Fruit fly (Drosophila melanogaster) whole organism, prepupa: ENCODE results near the gene CG32727.

Experiments used
- CG10631 ChIP-seq: fragments of 200-800 bp; sonication (Bioruptor generic); optimal IDR thresholded peaks from 2 replicates; lab custom pipeline; 2016; ENCODE audit warnings: missing biosample characterization, missing genetic modification characterization
- CG10669 ChIP-seq: fragments of 200-800 bp; sonication (Bioruptor generic); optimal IDR thresholded peaks from 3 replicates; lab custom pipeline; 2018; ENCODE audit warnings: missing biosample characterization, mild to moderate bottlenecking, missing genetic modification characterization, moderate library complexity
- CG16779 ChIP-seq: fragments of 200-800 bp; sonication (Bioruptor generic); optimal IDR thresholded peaks from 3 replicates; lab custom pipeline; 2017; ENCODE audit warnings: missing biosample characterization, mild to moderate bottlenecking, missing genetic modification characterization
- CG3919 ChIP-seq: fragments of 200-800 bp; sonication (Bioruptor generic); optimal IDR thresholded peaks from 3 replicates; lab custom pipeline; 2016; ENCODE audit warnings: missing biosample characterization, missing genetic modification characterization
- CG6163 ChIP-seq: fragments of 200-800 bp; sonication (Bioruptor generic); IDR thresholded peaks from 3 replicates; pipeline ENCODE4 v1.3.6; 2022; ENCODE audit warnings: missing biosample characterization, missing genetic modification characterization
- CG6792 ChIP-seq: fragments of 200-800 bp; sonication (Bioruptor generic); optimal IDR thresholded peaks from 3 replicates; lab custom pipeline; 2016; ENCODE audit warnings: missing biosample characterization, missing genetic modification characterization
- CG7368 ChIP-seq: fragments of 200-800 bp; sonication (Bioruptor generic); optimal IDR thresholded peaks from 3 replicates; lab custom pipeline; 2016; ENCODE audit warnings: missing biosample characterization, missing genetic modification characterization
- Ets96B ChIP-seq: fragments of 200-800 bp; optimal IDR thresholded peaks from 2 replicates; lab custom pipeline; 2019; ENCODE audit warnings: missing biosample characterization, mild to moderate bottlenecking, missing genetic modification characterization, moderate library complexity
- Hr39 ChIP-seq: fragments of 200-800 bp; sonication (Bioruptor generic); optimal IDR thresholded peaks from 2 replicates; lab custom pipeline; 2016; ENCODE audit warnings: missing biosample characterization, missing genetic modification characterization
- Hr4 ChIP-seq: fragments of 200-800 bp; sonication (Bioruptor generic); optimal IDR thresholded peaks from 3 replicates; lab custom pipeline; 2016; ENCODE audit warnings: missing biosample characterization, missing genetic modification characterization
- OdsH ChIP-seq: fragments of 200-800 bp; sonication (Bioruptor generic); optimal IDR thresholded peaks from 3 replicates; lab custom pipeline; 2016; ENCODE audit warnings: missing biosample characterization, missing genetic modification characterization
- Sox102F ChIP-seq: fragments of 200-800 bp; sonication (Bioruptor generic); optimal IDR thresholded peaks from 2 replicates; lab custom pipeline; 2016; ENCODE audit warnings: missing biosample characterization, mild to moderate bottlenecking, missing genetic modification characterization
- Sox14 ChIP-seq: fragments of 200-800 bp; sonication (Bioruptor generic); optimal IDR thresholded peaks from 3 replicates; lab custom pipeline; 2016; ENCODE audit warnings: missing biosample characterization, missing genetic modification characterization
- Sox15 ChIP-seq: fragments of 200-800 bp; sonication (Bioruptor generic); optimal IDR thresholded peaks from 3 replicates; lab custom pipeline; 2016; ENCODE audit warnings: missing biosample characterization, missing genetic modification characterization
- acj6 ChIP-seq: fragments of 200-800 bp; sonication (Bioruptor generic); optimal IDR thresholded peaks from 3 replicates; lab custom pipeline; 2016; ENCODE audit warnings: missing biosample characterization, missing genetic modification characterization
- cyc ChIP-seq: fragments of 200-800 bp; sonication (Bioruptor generic); optimal IDR thresholded peaks from 3 replicates; lab custom pipeline; 2016; ENCODE audit warnings: missing biosample characterization, missing genetic modification characterization
- esn ChIP-seq: fragments of 200-800 bp; sonication (Bioruptor generic); optimal IDR thresholded peaks from 2 replicates; lab custom pipeline; 2016; ENCODE audit warnings: missing biosample characterization, mild to moderate bottlenecking, missing genetic modification characterization, moderate library complexity
- fd59A ChIP-seq: fragments of 200-800 bp; sonication (Bioruptor generic); optimal IDR thresholded peaks from 2 replicates; lab custom pipeline; 2017; ENCODE audit warnings: missing biosample characterization, mild to moderate bottlenecking, missing genetic modification characterization, missing genetic modification reagents
- fd85E ChIP-seq: fragments of 200-800 bp; sonication (Bioruptor generic); optimal IDR thresholded peaks from 3 replicates; lab custom pipeline; 2016; ENCODE audit warnings: missing biosample characterization, missing genetic modification characterization
- net ChIP-seq: fragments of 200-800 bp; sonication (Bioruptor generic); optimal IDR thresholded peaks from 3 replicates; lab custom pipeline; 2016; ENCODE audit warnings: missing biosample characterization, missing genetic modification characterization
- ss ChIP-seq, 2 experiments: fragments of 200-800 bp; sonication (Bioruptor generic); optimal IDR thresholded peaks; 2 replicates in 1 of 2; 3 replicates in 1 of 2; lab custom pipeline; 2017 to 2018; ENCODE audit warnings: mild to moderate bottlenecking in 2 of 2, missing biosample characterization in 2 of 2, missing genetic modification characterization in 2 of 2, moderate library complexity in 1 of 2
- svp ChIP-seq: fragments of 200-800 bp; sonication (Bioruptor generic); peaks from one replicate; lab custom pipeline; 2016; ENCODE audit warnings: missing biosample characterization, missing genetic modification characterization
- topi ChIP-seq: fragments of 200-800 bp; sonication (Bioruptor generic); optimal IDR thresholded peaks from 3 replicates; lab custom pipeline; 2016; ENCODE audit warnings: missing biosample characterization, missing genetic modification characterization
- vri ChIP-seq: fragments of 200-800 bp; sonication (Bioruptor generic); optimal IDR thresholded peaks from 3 replicates; lab custom pipeline; 2016; ENCODE audit warnings: missing biosample characterization, mild to moderate bottlenecking, missing genetic modification characterization

CG32727 gene

dm6 chrX:7451909-7452308, 44.9 kb downstream of the CG32727 start, which contains the start of gene CG11368:
Gene CG11368 (plus strand): TSS chrX:7452209.
- TF ChIP-seq CG3919 (GFP tag; lab: Kevin White, UChicago) (no peak), fd85E (no peak), fd59A (GFP tag; lab: Kevin White, UChicago) (no peak), net (no peak), acj6 (GFP tag; lab: Kevin White, UChicago) (no peak), Ets96B (tag; lab: Kevin White, UChicago) (no peak), CG7368 (no peak), CG10631 (GFP tag; lab: Kevin White, UChicago) (no peak), svp (GFP tag; lab: Kevin White, UChicago) (no peak), cyc (GFP tag; lab: Kevin White, UChicago) (no peak), topi (GFP tag; lab: Kevin White, UChicago) (no peak), CG6792 (GFP tag; lab: Kevin White, UChicago) (no peak), Sox14 (GFP tag; lab: Kevin White, UChicago) (no peak), CG16779 (tag; lab: Kevin White, UChicago) (no peak), esn (no peak), Hr4 (GFP tag; lab: Kevin White, UChicago) (no peak), CG10669 (GFP tag; lab: Kevin White, UChicago) (no peak), Hr39 (GFP tag; lab: Kevin White, UChicago) (no peak)

- TF ChIP-seq Sox102F = no peak
- TF ChIP-seq ss (GFP tag; optimal IDR thresholded peaks at IDR 0.05; lab: Kevin White, UChicago) = no peak
- no peak for TF ChIP-seq OdsH (GFP tag; lab: Kevin White, UChicago)
- no peak for TF ChIP-seq Sox14 (GFP tag; lab: Kevin White, UChicago)
- TF ChIP-seq vri = no peak
- no peak for TF ChIP-seq Hr39 (GFP tag; lab: Kevin White, UChicago)
- no peak for TF ChIP-seq Sox15
- no peak for TF ChIP-seq CG10669 (GFP tag; lab: Kevin White, UChicago)
- TF ChIP-seq CG6163 = no peak
Observed at dm6 chrX:7453236-7453635, 46.2 kb downstream of the CG32727 start, which contains the start of gene CG43198. Gene CG43198 (minus strand): TSS chrX:7453336.
